Worm (Caenorhabditis elegans): Measurements from ENCODE around the gene panl-2.

The panl-2 gene

ce11 chrIII:6968080-6968639 lies at the start of gene panl-2:
panl-2 (minus strand) TSS chrIII:6968130.
- TF ChIP-seq lsy-12 (tag; optimal IDR thresholded peaks at IDR 0.05) (no peak), mdl-1 (tag; optimal IDR thresholded peaks at IDR 0.05) (no peak), sea-2 (GFP tag; optimal IDR thresholded peaks at IDR 0.05) (no peak), fkh-2 (tag; optimal IDR thresholded peaks at IDR 0.05) (no peak), hmg-11 (tag; optimal IDR thresholded peaks at IDR 0.05) (peak; percentile 11), nhr-23 (tag; optimal IDR thresholded peaks at IDR 0.05) (peak; percentile 12), ztf-4 (tag; optimal IDR thresholded peaks at IDR 0.05) (no peak), eor-1 (tag; optimal IDR thresholded peaks at IDR 0.05) (no peak), nhr-25 (tag; optimal IDR thresholded peaks at IDR 0.05) (no peak), pha-4 (tag; optimal IDR thresholded peaks at IDR 0.05) (peak; percentile 78), nfya-1 (tag; optimal IDR thresholded peaks at IDR 0.05; ENCODE audit: insufficient read depth) (peak; percentile 55), lin-39 (tag; optimal IDR thresholded peaks at IDR 0.05) (no peak), mml-1 (tag; optimal IDR thresholded peaks at IDR 0.05) (no peak), egl-5 (tag; optimal IDR thresholded peaks at IDR 0.05) (no peak), R02D3.7 (tag; optimal IDR thresholded peaks at IDR 0.05) (peak; percentile 90), ceh-16 (tag; optimal IDR thresholded peaks at IDR 0.05) (no peak), tbx-2 (tag; optimal IDR thresholded peaks at IDR 0.05) (no peak), lin-15B (tag; optimal IDR thresholded peaks at IDR 0.05) (peak; percentile 49), nhr-67 (tag; optimal IDR thresholded peaks at IDR 0.05) (no peak), skn-1 (tag; optimal IDR thresholded peaks at IDR 0.05) (peak; percentile 52), egl-27 (tag; optimal IDR thresholded peaks at IDR 0.05) (no peak), nhr-76 (tag; optimal IDR thresholded peaks at IDR 0.05) (no peak)

DNA sequence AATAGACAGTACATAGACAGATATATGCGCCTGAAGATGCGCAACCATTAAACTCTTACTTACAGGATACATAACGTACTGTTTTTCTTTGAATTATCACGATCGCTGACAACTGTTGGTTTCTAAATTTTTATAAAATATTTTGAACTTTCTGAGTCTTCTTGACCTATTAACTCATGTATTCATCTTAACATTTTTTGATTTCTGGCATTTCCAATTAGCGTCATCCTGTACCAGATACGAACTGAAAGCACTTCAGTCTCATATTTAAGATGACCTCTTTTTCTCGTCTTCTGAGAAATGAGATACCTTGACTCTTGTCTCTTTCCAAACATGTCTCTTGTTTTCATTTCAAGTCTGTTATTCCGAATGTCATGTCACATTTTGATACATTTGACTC lies 45.8 kb upstream of the panl-2 start:
- TF ChIP-seq fkh-2 (tag; optimal IDR thresholded peaks at IDR 0.05) (no peak), daf-12 (tag; optimal IDR thresholded peaks at IDR 0.05) (no peak), aly-2 (tag; optimal IDR thresholded peaks at IDR 0.05) (no peak), lin-15B (tag; optimal IDR thresholded peaks at IDR 0.05) (no peak), nhr-43 (tag; optimal IDR thresholded peaks at IDR 0.05; ENCODE audit: poor library complexity, severe bottlenecking) (no peak), jun-1 (tag; optimal IDR thresholded peaks at IDR 0.05) (no peak), fkh-10 (GFP tag; optimal IDR thresholded peaks at IDR 0.05) (no peak), unc-39 (tag; optimal IDR thresholded peaks at IDR 0.05) (no peak), nhr-67 (tag; optimal IDR thresholded peaks at IDR 0.05) (no peak), hmg-11 (tag; optimal IDR thresholded peaks at IDR 0.05) (no peak), nhr-77 (tag; optimal IDR thresholded peaks at IDR 0.05) (no peak), elt-2 (tag; optimal IDR thresholded peaks at IDR 0.05) (no peak), ztf-4 (tag; optimal IDR thresholded peaks at IDR 0.05) (no peak), egl-27 (tag; optimal IDR thresholded peaks at IDR 0.05) (no peak), nhr-12 (tag; optimal IDR thresholded peaks at IDR 0.05) (no peak), nhr-237 (tag; optimal IDR thresholded peaks at IDR 0.05) (no peak), ZK546.5 (tag; optimal IDR thresholded peaks at IDR 0.05) (no peak), eor-1 (tag; optimal IDR thresholded peaks at IDR 0.05) (no peak), nhr-11 (tag; optimal IDR thresholded peaks at IDR 0.05) (no peak), elt-3 (tag; optimal IDR thresholded peaks at IDR 0.05) (no peak)

DNA sequence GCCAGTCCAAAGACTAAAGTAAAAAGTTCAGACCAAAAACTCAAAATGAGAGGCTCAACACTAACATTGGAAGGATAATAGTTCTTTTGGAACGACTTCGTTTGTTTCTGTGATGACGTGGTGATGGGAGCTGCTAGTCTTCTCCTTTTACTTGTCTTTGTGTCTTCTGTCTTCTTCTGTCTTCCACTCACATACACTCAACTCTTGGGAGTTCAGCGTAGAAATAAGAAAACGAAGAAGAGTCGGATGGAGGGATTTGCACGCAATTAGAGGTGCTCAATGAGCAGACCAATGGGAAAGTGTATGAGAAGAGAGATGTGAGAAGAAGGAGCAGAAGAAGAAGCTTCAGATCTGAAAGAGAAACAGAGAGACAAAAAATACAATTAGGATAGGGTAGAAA lies 44.1 kb upstream of the panl-2 start:
- no peak for TF ChIP-seq ceh-28 (tag; optimal IDR thresholded peaks at IDR 0.05)
- TF ChIP-seq nfya-1 (tag; optimal IDR thresholded peaks at IDR 0.05; ENCODE audit: insufficient read depth), result no peak
- TF ChIP-seq nhr-43 (tag; optimal IDR thresholded peaks at IDR 0.05; ENCODE audit: poor library complexity, severe bottlenecking), result no peak
- no peak for TF ChIP-seq nhr-67 (tag; optimal IDR thresholded peaks at IDR 0.05)
- TF ChIP-seq ceh-82 (tag; optimal IDR thresholded peaks at IDR 0.05), result no peak
- TF ChIP-seq sea-2 (GFP tag; optimal IDR thresholded peaks at IDR 0.05), result no peak
- TF ChIP-seq zag-1 (tag; optimal IDR thresholded peaks at IDR 0.05), result no peak
- no peak for TF ChIP-seq nhr-12 (tag; optimal IDR thresholded peaks at IDR 0.05)
- no peak for TF ChIP-seq eor-1 (tag; optimal IDR thresholded peaks at IDR 0.05)
- no peak for TF ChIP-seq lin-15B (tag; optimal IDR thresholded peaks at IDR 0.05)
- TF ChIP-seq fos-1 (tag; optimal IDR thresholded peaks at IDR 0.05), result no peak
- no peak for TF ChIP-seq ama-1 (optimal IDR thresholded peaks at IDR 0.05)
- no peak for TF ChIP-seq lsy-12 (tag; optimal IDR thresholded peaks at IDR 0.05)
- no peak for TF ChIP-seq ceh-16 (tag; optimal IDR thresholded peaks at IDR 0.05)
- TF ChIP-seq ztf-4 (tag; optimal IDR thresholded peaks at IDR 0.05), result no peak
- TF ChIP-seq pha-4 (tag; optimal IDR thresholded peaks at IDR 0.05), result no peak
- TF ChIP-seq unc-39 (tag; optimal IDR thresholded peaks at IDR 0.05), result no peak
- no peak for TF ChIP-seq nhr-23 (tag; optimal IDR thresholded peaks at IDR 0.05)
- no peak for TF ChIP-seq lin-39 (tag; optimal IDR thresholded peaks at IDR 0.05)
- TF ChIP-seq nhr-76 (tag; optimal IDR thresholded peaks at IDR 0.05), result no peak

Measured in whole organism, L3 larva.